Fruit fly (Drosophila melanogaster) whole organism, embryonic: ENCODE data around the gene CG32428.
A peak's percentile ranks its signal among the peaks of the same experiment; 100 is the strongest.

ENCODE experiments used
- Adf1 ChIP-seq: fragments of 200-800 bp; sonication (Bioruptor generic); IDR thresholded peaks from 2 replicates; pipeline ENCODE4 v1.3.6; 2022; ENCODE audit warnings: missing biosample characterization, missing genetic modification characterization
- Atf6 ChIP-seq: fragments of 200-800 bp; sonication (Bioruptor generic); IDR thresholded peaks from 2 replicates; pipeline ENCODE4 v1.3.6; 2022; ENCODE audit warnings: missing biosample characterization, missing genetic modification characterization
- B-H1 ChIP-seq: fragments of 200-800 bp; sonication (Bioruptor generic); IDR thresholded peaks from 3 replicates; pipeline ENCODE4 v1.3.6; 2022; ENCODE audit warnings: missing biosample characterization, missing genetic modification characterization
- Bdp1 ChIP-seq: fragments of 200-800 bp; sonication (Bioruptor generic); optimal IDR thresholded peaks from 3 replicates; lab custom pipeline; 2016; ENCODE audit warnings: missing biosample characterization, missing genetic modification characterization
- CG10321 ChIP-seq: fragments of 200-800 bp; sonication (Bioruptor generic); IDR thresholded peaks from 2 replicates; pipeline ENCODE4 v1.3.6; 2022; ENCODE audit warnings: missing biosample characterization, missing genetic modification characterization
- CG11723 ChIP-seq: fragments of 200-800 bp; sonication (Bioruptor generic); optimal IDR thresholded peaks from 2 replicates; lab custom pipeline; 2017; ENCODE audit warnings: missing biosample characterization, mild to moderate bottlenecking, missing genetic modification characterization
- CG12219 ChIP-seq: fragments of 200-800 bp; sonication (Bioruptor generic); optimal IDR thresholded peaks from 3 replicates; lab custom pipeline; 2018; ENCODE audit warnings: missing biosample characterization, mild to moderate bottlenecking, missing genetic modification characterization
- CG14860 ChIP-seq: fragments of 200-800 bp; sonication (Bioruptor generic); IDR thresholded peaks from 3 replicates; pipeline ENCODE4 v1.3.6; 2022; ENCODE audit warnings: missing biosample characterization, missing genetic modification characterization; ENCODE audit not compliant: partially characterized antibody
- CG15479 ChIP-seq: fragments of 200-800 bp; sonication (Bioruptor generic); optimal IDR thresholded peaks from 3 replicates; lab custom pipeline; 2019; ENCODE audit warnings: missing biosample characterization, mild to moderate bottlenecking, missing genetic modification characterization, moderate library complexity
- CG17359 ChIP-seq: fragments of 200-800 bp; sonication (Bioruptor generic); optimal IDR thresholded peaks from 3 replicates; lab custom pipeline; 2018; ENCODE audit warnings: missing biosample characterization, mild to moderate bottlenecking, missing genetic modification characterization, moderate library complexity
- CG18619 ChIP-seq: fragments of 200-800 bp; sonication (Bioruptor generic); optimal IDR thresholded peaks from 3 replicates; lab custom pipeline; 2017; ENCODE audit warnings: missing biosample characterization, mild to moderate bottlenecking, missing genetic modification characterization
- CG2199 ChIP-seq: fragments of 200-800 bp; sonication (Bioruptor generic); IDR thresholded peaks from 3 replicates; pipeline ENCODE4 v1.3.6; 2022; ENCODE audit warnings: missing biosample characterization, missing genetic modification characterization
- CG2678 ChIP-seq: fragments of 200-800 bp; sonication (Bioruptor generic); optimal IDR thresholded peaks from 3 replicates; lab custom pipeline; 2019; ENCODE audit warnings: missing biosample characterization, mild to moderate bottlenecking, missing genetic modification characterization, moderate library complexity
- CG3281 ChIP-seq: fragments of 200-800 bp; sonication (Bioruptor generic); optimal IDR thresholded peaks from 3 replicates; lab custom pipeline; 2017; ENCODE audit warnings: missing biosample characterization, mild to moderate bottlenecking, missing genetic modification characterization
- CG3847 ChIP-seq: fragments of 200-800 bp; sonication (Bioruptor generic); IDR thresholded peaks from 2 replicates; pipeline ENCODE4 v1.3.6; 2022; ENCODE audit warnings: missing biosample characterization, missing genetic modification characterization
- CG4404 ChIP-seq: fragments of 200-800 bp; sonication (Bioruptor generic); IDR thresholded peaks from 2 replicates; pipeline ENCODE4 v1.3.6; 2022; ENCODE audit warnings: missing biosample characterization, missing genetic modification characterization
- CG4820 ChIP-seq: fragments of 200-800 bp; sonication (Bioruptor generic); optimal IDR thresholded peaks from 3 replicates; lab custom pipeline; 2016; ENCODE audit warnings: missing biosample characterization, missing genetic modification characterization
- CG5953 ChIP-seq: fragments of 200-800 bp; sonication (Bioruptor generic); IDR thresholded peaks from 2 replicates; pipeline ENCODE4 v1.3.6; 2022; ENCODE audit warnings: missing biosample characterization, missing genetic modification characterization
- CG7556 ChIP-seq: fragments of 200-800 bp; sonication (Bioruptor generic); optimal IDR thresholded peaks from 2 replicates; lab custom pipeline; 2017; ENCODE audit warnings: missing biosample characterization, mild to moderate bottlenecking, missing genetic modification characterization
- CG7745 ChIP-seq: fragments of 200-800 bp; sonication (Bioruptor generic); optimal IDR thresholded peaks from 2 replicates; lab custom pipeline; 2018; ENCODE audit warnings: missing biosample characterization, mild to moderate bottlenecking, missing genetic modification characterization, moderate library complexity
- CG8089 ChIP-seq: fragments of 200-800 bp; sonication (Bioruptor generic); optimal IDR thresholded peaks from 3 replicates; lab custom pipeline; 2016; ENCODE audit warnings: missing biosample characterization, missing genetic modification characterization
- CG8290 ChIP-seq, 3 experiments: fragments of 200-800 bp; sonication (Bioruptor generic); optimal IDR thresholded peaks; 2 replicates each; lab custom pipeline; 2016 to 2019; ENCODE audit warnings: missing biosample characterization in 3 of 3, missing genetic modification characterization in 3 of 3, mild to moderate bottlenecking in 2 of 3, moderate library complexity in 1 of 3
- CG8944 ChIP-seq: fragments of 200-800 bp; sonication (Bioruptor generic); optimal IDR thresholded peaks from 3 replicates; lab custom pipeline; 2016; ENCODE audit warnings: missing biosample characterization, missing genetic modification characterization
- Camta ChIP-seq: fragments of 200-800 bp; sonication (Bioruptor generic); optimal IDR thresholded peaks from 2 replicates; lab custom pipeline; 2016; ENCODE audit warnings: missing biosample characterization, missing genetic modification characterization
- Dip2 ChIP-seq: fragments of 200-800 bp; sonication (Bioruptor generic); IDR thresholded peaks from 2 replicates; pipeline ENCODE4 v1.3.6; 2022; ENCODE audit warnings: missing biosample characterization, missing genetic modification characterization
- Doc3 ChIP-seq: fragments of 200-800 bp; sonication (Bioruptor generic); IDR thresholded peaks from 3 replicates; pipeline ENCODE4 v1.3.6; 2022; ENCODE audit warnings: missing biosample characterization, missing genetic modification characterization; ENCODE audit not compliant: partially characterized antibody
- Dp ChIP-seq: fragments of 200-800 bp; sonication (Bioruptor generic); optimal IDR thresholded peaks from 2 replicates; lab custom pipeline; 2018; ENCODE audit warnings: missing biosample characterization, mild to moderate bottlenecking, missing genetic modification characterization, moderate library complexity
- E2f2 ChIP-seq: fragments of 200-800 bp; sonication (Bioruptor generic); IDR thresholded peaks from 2 replicates; pipeline ENCODE4 v1.3.6; 2022; ENCODE audit warnings: missing biosample characterization, missing genetic modification characterization
- HmgZ ChIP-seq: fragments of 200-800 bp; sonication (Bioruptor generic); optimal IDR thresholded peaks from 2 replicates; lab custom pipeline; 2018; ENCODE audit warnings: missing biosample characterization, mild to moderate bottlenecking, missing genetic modification characterization
- Hr39 ChIP-seq: fragments of >200 bp; optimal IDR thresholded peaks from 2 replicates; lab custom pipeline; 2017
- Lhr ChIP-seq: fragments of 200-800 bp; sonication (Bioruptor generic); optimal IDR thresholded peaks from 3 replicates; lab custom pipeline; 2017; ENCODE audit warnings: mild to moderate bottlenecking, missing biosample characterization, missing genetic modification reagents, missing genetic modification characterization
- MESR4 ChIP-seq: fragments of 200-800 bp; sonication (Bioruptor generic); optimal IDR thresholded peaks from 2 replicates; lab custom pipeline; 2018; ENCODE audit warnings: missing biosample characterization, mild to moderate bottlenecking, missing genetic modification characterization, moderate library complexity
- Nf-YA ChIP-seq: fragments of 200-800 bp; sonication (Bioruptor generic); IDR thresholded peaks from 2 replicates; pipeline ENCODE4 v1.3.6; 2022; ENCODE audit warnings: missing biosample characterization, missing genetic modification characterization
- Spps ChIP-seq: fragments of 200-800 bp; sonication (Bioruptor generic); optimal IDR thresholded peaks from 2 replicates; lab custom pipeline; 2018; ENCODE audit warnings: missing biosample characterization, mild to moderate bottlenecking, missing genetic modification characterization
- Sry-δ ChIP-seq: fragments of 200-800 bp; sonication (Bioruptor generic); optimal IDR thresholded peaks from 2 replicates; lab custom pipeline; 2016; ENCODE audit warnings: missing biosample characterization, missing genetic modification characterization
- amos ChIP-seq: fragments of 200-800 bp; sonication (Bioruptor generic); IDR thresholded peaks from 2 replicates; pipeline ENCODE4 v1.3.6; 2022; ENCODE audit warnings: missing biosample characterization, missing genetic modification characterization; ENCODE audit not compliant: partially characterized antibody
- ap ChIP-seq: fragments of 200-800 bp; sonication (Bioruptor generic); IDR thresholded peaks from 2 replicates; pipeline ENCODE4 v1.3.6; 2022; ENCODE audit warnings: missing biosample characterization, missing genetic modification characterization
- chinmo ChIP-seq: fragments of 200-800 bp; sonication (Bioruptor generic); IDR thresholded peaks from 4 replicates; pipeline ENCODE4 v1.3.6; 2022; ENCODE audit warnings: missing biosample characterization, missing genetic modification characterization; ENCODE audit not compliant: partially characterized antibody
- chn ChIP-seq: fragments of 200-800 bp; sonication (Bioruptor generic); optimal IDR thresholded peaks from 2 replicates; lab custom pipeline; 2016; ENCODE audit warnings: missing biosample characterization, missing genetic modification characterization
- ems ChIP-seq: fragments of 200-800 bp; sonication (Bioruptor generic); optimal IDR thresholded peaks from 3 replicates; lab custom pipeline; 2016; ENCODE audit warnings: missing biosample characterization, missing genetic modification characterization
- ewg ChIP-seq: fragments of 200-800 bp; sonication (Bioruptor generic); optimal IDR thresholded peaks from 3 replicates; lab custom pipeline; 2017; ENCODE audit warnings: mild to moderate bottlenecking, missing biosample characterization, missing genetic modification reagents, missing genetic modification characterization
- her ChIP-seq: fragments of 200-800 bp; sonication (Bioruptor generic); optimal IDR thresholded peaks from 2 replicates; lab custom pipeline; 2016; ENCODE audit warnings: missing biosample characterization, missing genetic modification characterization
- hkb ChIP-seq, 2 experiments: fragments of 200-800 bp in 1 of 2; fragments of >200 bp in 1 of 2; sonication (Bioruptor generic) in 1 of 2; IDR thresholded peaks in 1 of 2; optimal IDR thresholded peaks in 1 of 2; 2 replicates each; pipeline versions ENCODE4 v1.3.6 to Lab custom; 2017 to 2022; ENCODE audit warnings: missing biosample characterization in 1 of 2, missing genetic modification characterization in 1 of 2
- lmd ChIP-seq: fragments of 200-800 bp; sonication (Bioruptor generic); IDR thresholded peaks from 2 replicates; pipeline ENCODE4 v1.3.6; 2022; ENCODE audit warnings: missing biosample characterization, missing genetic modification characterization
- mam ChIP-seq: fragments of 200-800 bp; sonication (Bioruptor generic); optimal IDR thresholded peaks from 3 replicates; lab custom pipeline; 2016; ENCODE audit warnings: missing biosample characterization, missing genetic modification characterization
- repo ChIP-seq: fragments of 200-800 bp; sonication (Bioruptor generic); optimal IDR thresholded peaks from 2 replicates; lab custom pipeline; 2016; ENCODE audit warnings: missing biosample characterization, missing genetic modification characterization
- scrt ChIP-seq: fragments of 200-800 bp; sonication (Bioruptor generic); optimal IDR thresholded peaks from 2 replicates; lab custom pipeline; 2018; ENCODE audit warnings: missing biosample characterization, mild to moderate bottlenecking, missing genetic modification characterization, moderate library complexity
- sd ChIP-seq: fragments of 200-800 bp; sonication (Bioruptor generic); optimal IDR thresholded peaks from 3 replicates; lab custom pipeline; 2018; ENCODE audit warnings: missing biosample characterization, mild to moderate bottlenecking, missing genetic modification characterization, moderate library complexity
- sens ChIP-seq: fragments of 200-800 bp; sonication (Bioruptor generic); peaks from one replicate; lab custom pipeline; 2016; ENCODE audit warnings: missing biosample characterization, missing genetic modification characterization
- unc-4 ChIP-seq: fragments of 200-800 bp; sonication (Bioruptor generic); IDR thresholded peaks from 2 replicates; pipeline ENCODE4 v1.3.6; 2022; ENCODE audit warnings: missing biosample characterization, missing genetic modification characterization; ENCODE audit not compliant: partially characterized antibody

Gene CG32428

DNA sequence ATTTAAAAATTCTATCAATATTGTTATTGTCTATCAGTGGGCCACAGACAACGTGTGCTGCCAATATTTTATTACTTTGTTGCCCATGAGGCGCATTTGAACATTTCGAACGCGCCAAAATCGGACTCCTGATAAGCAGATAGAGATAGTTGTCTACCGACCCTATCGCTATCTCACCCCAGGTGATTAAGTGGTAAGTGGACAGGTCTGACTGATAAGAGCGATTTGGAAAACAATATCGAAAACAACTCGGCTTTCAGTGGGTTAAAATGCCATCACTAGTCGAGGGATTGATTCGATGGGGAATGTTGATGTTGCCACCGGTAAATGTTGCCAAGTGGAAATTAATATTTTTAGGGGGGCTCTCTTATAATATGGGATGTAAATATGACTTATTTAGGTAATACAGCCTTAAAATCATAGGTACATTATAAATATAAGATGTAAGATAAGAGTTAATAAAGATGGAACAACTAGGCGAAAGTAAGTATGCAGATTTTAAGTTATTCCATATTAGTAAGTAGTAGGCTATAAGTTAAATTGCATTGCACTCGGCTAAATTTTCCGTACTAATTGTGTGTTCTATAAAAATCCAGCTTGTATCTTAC, 18.1 kb upstream of the CG32428 start, which contains the start of gene ND-39 (continued):
- TF ChIP-seq CG4820 (no peak), CG5953 (no peak), CG3281 (GFP tag; lab: Kevin White, UChicago) (no peak), Hr39 (lab: Kevin White, UChicago) (no peak), CG8089 (no peak), HmgZ (tag; lab: Kevin White, UChicago) (peak; percentile 24), Adf1 (no peak), ems (GFP tag; lab: Kevin White, UChicago) (no peak), Dp (GFP tag; lab: Kevin White, UChicago) (peak; percentile 65), repo (no peak), hkb (optimal IDR thresholded peaks at IDR 0.05; lab: Kevin White, UChicago) (no peak), hkb (GFP tag; IDR thresholded peaks at IDR 0.05; lab: Robert Waterston, UW) (no peak), CG8944 (GFP tag; lab: Kevin White, UChicago) (no peak), CG11723 (GFP tag; lab: Kevin White, UChicago) (no peak), CG14860 (GFP tag; lab: Robert Waterston, UW) (no peak), mam (no peak), Atf6 (GFP tag; lab: Robert Waterston, UW) (no peak; the same call in 1 of the 2 replicates), chinmo (GFP tag; lab: Robert Waterston, UW) (no peak), CG18619 (GFP tag; lab: Kevin White, UChicago) (no peak), CG3847 (no peak), Sry-δ (GFP tag; lab: Kevin White, UChicago) (peak; percentile 84), sd (tag; lab: Kevin White, UChicago) (peak; percentile 17), her (GFP tag; lab: Kevin White, UChicago) (no peak), scrt (GFP tag; lab: Kevin White, UChicago) (no peak), lmd (GFP tag; lab: Robert Waterston, UW) (no peak), amos (GFP tag; lab: Robert Waterston, UW) (no peak; the same call in 1 of the 2 replicates), Bdp1 (GFP tag; lab: Kevin White, UChicago) (no peak), Camta (GFP tag; lab: Kevin White, UChicago) (no peak), Spps (no peak), CG10321 (GFP tag; lab: Robert Waterston, UW) (peak; percentile 82), ap (GFP tag; lab: Robert Waterston, UW) (no peak), CG2199 (peak; percentile 90), Dip2 (no peak), MESR4 (no peak), ewg (GFP tag; lab: Kevin White, UChicago) (no peak), Lhr (GFP tag; lab: Kevin White, UChicago) (no peak), CG4404 (no peak), sens (GFP tag; lab: Kevin White, UChicago) (peak; percentile 37), CG17359 (tag; lab: Kevin White, UChicago) (no peak), unc-4 (GFP tag; lab: Robert Waterston, UW) (peak; percentile 35; the same call in 1 of the 2 replicates), CG7745 (tag; lab: Kevin White, UChicago) (no peak), CG15479 (no peak), Doc3 (GFP tag; lab: Robert Waterston, UW) (0 out of 3 replicates have a peak, but pooled peaks have one; percentile 22), CG7556 (GFP tag; lab: Kevin White, UChicago) (no peak), CG2678 (tag; lab: Kevin White, UChicago) (no peak), E2f2 (GFP tag; lab: Robert Waterston, UW) (peak; percentile 63), CG8290 (GFP tag; optimal IDR thresholded peaks at IDR 0.05; lab: Kevin White, UChicago) (no peak), CG8290 (tag; optimal IDR thresholded peaks at IDR 0.05; lab: Kevin White, UChicago) (peak in 1 of 2 experiments; percentile 29), CG12219 (no peak), Nf-YA (no peak), B-H1 (GFP tag; lab: Robert Waterston, UW) (no peak), chn (GFP tag; lab: Kevin White, UChicago) (no peak)
